Fruit fly (Drosophila melanogaster) whole organism, prepupa: ENCODE data around the gene alpha-Est9.

Experiments
- CG10631 ChIP-seq: fragments of 200-800 bp; sonication (Bioruptor generic); optimal IDR thresholded peaks from 2 replicates; lab custom pipeline; 2016; ENCODE audit warnings: missing biosample characterization, missing genetic modification characterization
- CG3032 ChIP-seq: fragments of 200-800 bp; optimal IDR thresholded peaks from 2 replicates; lab custom pipeline; 2019; ENCODE audit warnings: missing biosample characterization, mild to moderate bottlenecking, missing genetic modification characterization, moderate library complexity

dm6 chr3R:7493745-7494144 is 11.2 kb downstream of the alpha-Est9 start, which contains the start of gene alpha-Est10:
- TF ChIP-seq CG3032 (tag; lab: Kevin White, UChicago) (no peak), CG10631 (GFP tag; lab: Kevin White, UChicago) (no peak)
